Worm (Caenorhabditis elegans) whole organism, late embryonic: ENCODE data around the gene C09F12.3.

Experiments used
- C38D4.7 ChIP-seq: fragments of 200-800 bp; sonication (Bioruptor generic); optimal IDR thresholded peaks from 2 replicates; lab custom pipeline; 2018; ENCODE audit warnings: mild to moderate bottlenecking, missing genetic modification characterization, moderate library complexity, missing compliant biosample characterization
- K02D7.2 ChIP-seq: sonication (generic microtip); optimal IDR thresholded peaks from 2 replicates; lab custom pipeline; 2017; ENCODE audit warnings: mild to moderate bottlenecking, missing genetic modification characterization, missing compliant biosample characterization
- T23F11.4 ChIP-seq: fragments of 200-800 bp; sonication (Bioruptor generic); optimal IDR thresholded peaks from 2 replicates; lab custom pipeline; 2018; ENCODE audit warnings: mild to moderate bottlenecking, missing genetic modification characterization, missing compliant biosample characterization
- Y22D7AL.16 ChIP-seq: sonication (generic microtip); optimal IDR thresholded peaks from 2 replicates; lab custom pipeline; 2016; ENCODE audit warnings: missing genetic modification characterization, missing compliant biosample characterization
- ama-1 ChIP-seq: fragments of 150-350 bp; optimal IDR thresholded peaks from 2 replicates; lab custom pipeline; 2014
- ceh-22 ChIP-seq: sonication (generic microtip); optimal IDR thresholded peaks from 2 replicates; lab custom pipeline; 2017; ENCODE audit warnings: missing biosample characterization, missing genetic modification characterization
- ceh-24 ChIP-seq: sonication (generic microtip); optimal IDR thresholded peaks from 2 replicates; lab custom pipeline; 2016; ENCODE audit warnings: mild to moderate bottlenecking, missing genetic modification characterization, missing compliant biosample characterization
- ceh-30 ChIP-seq: fragments of 150-350 bp; optimal IDR thresholded peaks from 2 replicates; lab custom pipeline; 2014; ENCODE audit warnings: missing biosample characterization, missing genetic modification characterization
- ceh-34 ChIP-seq: sonication (generic microtip); optimal IDR thresholded peaks from 2 replicates; lab custom pipeline; 2016; ENCODE audit warnings: mild to moderate bottlenecking, missing genetic modification characterization, missing compliant biosample characterization
- ceh-48 ChIP-seq: sonication (generic microtip); optimal IDR thresholded peaks from 2 replicates; lab custom pipeline; 2016; ENCODE audit warnings: missing genetic modification characterization, inconsistent platforms, missing compliant biosample characterization
- ceh-6 ChIP-seq: fragments of 200-800 bp; sonication (Bioruptor generic); optimal IDR thresholded peaks from 2 replicates; lab custom pipeline; 2018; ENCODE audit warnings: mild to moderate bottlenecking, missing genetic modification characterization, missing compliant biosample characterization
- ceh-9 ChIP-seq: sonication (generic microtip); optimal IDR thresholded peaks from 2 replicates; lab custom pipeline; 2016; ENCODE audit warnings: mild to moderate bottlenecking, missing genetic modification characterization, inconsistent platforms, missing compliant biosample characterization
- che-1 ChIP-seq: sonication (generic microtip); optimal IDR thresholded peaks from 2 replicates; lab custom pipeline; 2016; ENCODE audit warnings: mild to moderate bottlenecking, missing genetic modification characterization, missing compliant biosample characterization
- fax-1 ChIP-seq: sonication (generic microtip); optimal IDR thresholded peaks from 2 replicates; lab custom pipeline; 2016; ENCODE audit warnings: missing genotype, missing genetic modification characterization, missing compliant biosample characterization
- hlh-13 ChIP-seq: fragments of 200-800 bp; sonication (Bioruptor generic); optimal IDR thresholded peaks from 2 replicates; lab custom pipeline; 2018; ENCODE audit warnings: mild to moderate bottlenecking, missing genetic modification characterization, missing compliant biosample characterization
- hlh-30 ChIP-seq: sonication (generic microtip); optimal IDR thresholded peaks from 2 replicates; lab custom pipeline; 2017; ENCODE audit warnings: antibody characterized with exemption, missing genetic modification characterization, missing compliant biosample characterization; ENCODE audit not compliant: insufficient read depth
- hlh-6 ChIP-seq: sonication (generic microtip); optimal IDR thresholded peaks from 2 replicates; lab custom pipeline; 2016; ENCODE audit warnings: missing genotype, missing genetic modification characterization, missing compliant biosample characterization
- lim-6 ChIP-seq: sonication (generic microtip); optimal IDR thresholded peaks from 2 replicates; lab custom pipeline; 2016; ENCODE audit warnings: missing genetic modification characterization, missing compliant biosample characterization
- nfya-1 ChIP-seq: sonication (generic microtip); optimal IDR thresholded peaks from 2 replicates; lab custom pipeline; 2017; ENCODE audit warnings: missing genetic modification characterization, mild to moderate bottlenecking, missing compliant biosample characterization, antibody characterized with exemption, moderate library complexity
- nhr-11 ChIP-seq: fragments of 150-350 bp; optimal IDR thresholded peaks from 2 replicates; lab custom pipeline; 2014; ENCODE audit warnings: missing biosample characterization, missing genetic modification characterization
- pag-3 ChIP-seq: sonication (generic microtip); optimal IDR thresholded peaks from 2 replicates; lab custom pipeline; 2016; ENCODE audit warnings: missing compliant biosample characterization, missing genetic modification characterization, borderline replicate concordance
- pax-1 ChIP-seq: fragments of 150-350 bp; optimal IDR thresholded peaks from 2 replicates; lab custom pipeline; 2014; ENCODE audit warnings: missing biosample characterization, missing genetic modification characterization
- pqm-1 ChIP-seq: sonication (generic microtip); optimal IDR thresholded peaks from 2 replicates; lab custom pipeline; 2016; ENCODE audit warnings: missing genetic modification characterization, missing compliant biosample characterization
- pros-1 ChIP-seq: fragments of 150-350 bp; optimal IDR thresholded peaks from 2 replicates; lab custom pipeline; 2014; ENCODE audit warnings: missing biosample characterization, missing genetic modification reagents, missing genetic modification characterization
- ref-2 ChIP-seq: sonication (generic microtip); optimal IDR thresholded peaks from 2 replicates; lab custom pipeline; 2016; ENCODE audit warnings: missing genetic modification characterization, missing compliant biosample characterization
- rnt-1 ChIP-seq: sonication (generic microtip); optimal IDR thresholded peaks from 2 replicates; lab custom pipeline; 2016; ENCODE audit warnings: missing genetic modification characterization, missing compliant biosample characterization
- sdc-2 ChIP-seq: sonication (generic microtip); optimal IDR thresholded peaks from 2 replicates; lab custom pipeline; 2016; ENCODE audit warnings: missing genotype, missing genetic modification characterization, missing compliant biosample characterization
- syd-9 ChIP-seq: sonication (generic microtip); optimal IDR thresholded peaks from 2 replicates; lab custom pipeline; 2016; ENCODE audit warnings: mild to moderate bottlenecking, missing genetic modification characterization, moderate library complexity, missing compliant biosample characterization
- tbx-2 ChIP-seq: sonication (generic microtip); optimal IDR thresholded peaks from 2 replicates; lab custom pipeline; 2016; ENCODE audit warnings: missing genetic modification characterization, missing compliant biosample characterization
- tbx-7 ChIP-seq: sonication (generic microtip); optimal IDR thresholded peaks from 2 replicates; lab custom pipeline; 2016; ENCODE audit warnings: missing genotype, missing genetic modification characterization, missing compliant biosample characterization
- ttx-3 ChIP-seq: sonication (generic microtip); optimal IDR thresholded peaks from 2 replicates; lab custom pipeline; 2016; ENCODE audit warnings: missing genetic modification reagents, missing genetic modification characterization, missing compliant biosample characterization
- unc-3 ChIP-seq, 2 experiments: fragments of 200-800 bp in 1 of 2; sonication (Bioruptor generic) in 1 of 2; sonication (generic microtip) in 1 of 2; conservative IDR thresholded peaks in 1 of 2; optimal IDR thresholded peaks in 1 of 2; 2 replicates each; pipeline versions ENCODE4 v1.3.6 to Lab custom; 2016 to 2022; ENCODE audit warnings: missing compliant biosample characterization in 2 of 2, missing genetic modification characterization in 2 of 2, missing genetic modification reagents in 1 of 2
- unc-42 ChIP-seq: sonication (generic microtip); optimal IDR thresholded peaks from 2 replicates; lab custom pipeline; 2016; ENCODE audit warnings: missing genotype, missing genetic modification characterization, missing compliant biosample characterization
- unc-55 ChIP-seq: sonication (generic microtip); optimal IDR thresholded peaks from 2 replicates; lab custom pipeline; 2017; ENCODE audit warnings: missing biosample characterization, missing genetic modification reagents, missing genetic modification characterization
- ztf-16 ChIP-seq: sonication (generic microtip); optimal IDR thresholded peaks from 2 replicates; lab custom pipeline; 2017; ENCODE audit warnings: missing genetic modification characterization, missing compliant biosample characterization

The C09F12.3 gene

ce11 chrX:11078150-11078549, 35.5 kb upstream of the C09F12.3 start, which contains the start of gene W04G3.10:
TSS of gene W04G3.10 (minus strand) at chrX:11078250.
- no peak for TF ChIP-seq nhr-11 (tag; lab: Kevin White, UChicago)
- no peak for TF ChIP-seq lim-6 (tag; lab: Kevin White, UChicago)
- no peak for TF ChIP-seq unc-55 (GFP tag; lab: Kevin White, UChicago)
- TF ChIP-seq pros-1 (tag; lab: Kevin White, UChicago): no peak
- TF ChIP-seq tbx-7 (tag; lab: Kevin White, UChicago): no peak
- TF ChIP-seq ceh-34: no peak
- TF ChIP-seq ztf-16 (tag; lab: Kevin White, UChicago): no peak
- TF ChIP-seq C38D4.7: no peak
- TF ChIP-seq sdc-2 (tag; lab: Kevin White, UChicago): no peak
- TF ChIP-seq pax-1 (tag; lab: Kevin White, UChicago): no peak
- TF ChIP-seq hlh-6 (tag; lab: Kevin White, UChicago): no peak
- TF ChIP-seq unc-42 (tag; lab: Kevin White, UChicago): no peak
- no peak for TF ChIP-seq ceh-24 (tag; lab: Kevin White, UChicago)
- TF ChIP-seq ceh-9 (tag; lab: Kevin White, UChicago): no peak
- TF ChIP-seq hlh-30 (tag; lab: Kevin White, UChicago): no peak
- TF ChIP-seq ceh-30 (tag; lab: Kevin White, UChicago): no peak
- TF ChIP-seq Y22D7AL.16 (tag; lab: Kevin White, UChicago): no peak
- TF ChIP-seq hlh-13 (GFP tag; lab: Kevin White, UChicago): no peak
- no peak for TF ChIP-seq unc-3 (GFP tag; conservative IDR thresholded peaks at IDR 0.05; lab: Robert Waterston, UW)
- no peak for TF ChIP-seq unc-3 (tag; optimal IDR thresholded peaks at IDR 0.05; lab: Kevin White, UChicago)

- TF ChIP-seq syd-9 (tag; lab: Kevin White, UChicago) (no peak), C38D4.7 (no peak), ref-2 (tag; lab: Kevin White, UChicago) (no peak), pax-1 (tag; lab: Kevin White, UChicago) (no peak), che-1 (tag; lab: Kevin White, UChicago) (no peak)
- TF ChIP-seq, all 69 proteins: peak for 0
Observed at ce11 chrX:11076491-11076890, 33.8 kb upstream of the C09F12.3 start, which contains the start of gene W04G3.12. TSS of gene W04G3.12 (minus strand) at chrX:11076801.

- TF ChIP-seq pag-3 (tag; lab: Kevin White, UChicago) (no peak), ttx-3 (tag; lab: Kevin White, UChicago) (no peak), pax-1 (tag; lab: Kevin White, UChicago) (no peak), nfya-1 (tag; lab: Kevin White, UChicago) (no peak), fax-1 (tag; lab: Kevin White, UChicago) (no peak), ceh-22 (tag; lab: Kevin White, UChicago) (no peak), ceh-30 (tag; lab: Kevin White, UChicago) (no peak), unc-55 (GFP tag; lab: Kevin White, UChicago) (no peak), ztf-16 (tag; lab: Kevin White, UChicago) (no peak), ceh-6 (GFP tag; lab: Kevin White, UChicago) (no peak), ceh-34 (no peak), nhr-11 (tag; lab: Kevin White, UChicago) (no peak), che-1 (tag; lab: Kevin White, UChicago) (no peak), pqm-1 (tag; lab: Kevin White, UChicago) (no peak), lim-6 (tag; lab: Kevin White, UChicago) (no peak), tbx-2 (tag; lab: Kevin White, UChicago) (no peak), ceh-48 (tag; lab: Kevin White, UChicago) (no peak), K02D7.2 (tag; lab: Kevin White, UChicago) (no peak)
Observed at ce11 chrX:11073358-11073757, 30.7 kb upstream of the C09F12.3 start, which contains the start of gene W04G3.5. TSS of gene W04G3.5 (plus strand) at chrX:11073658.

ce11 chrX:11072701-11073100, 30.0 kb upstream of the C09F12.3 start:
- TF ChIP-seq pqm-1 (tag; lab: Kevin White, UChicago): no peak
- no peak for TF ChIP-seq rnt-1 (tag; lab: Kevin White, UChicago)
- TF ChIP-seq T23F11.4 (GFP tag; lab: Kevin White, UChicago): no peak
- no peak for TF ChIP-seq ama-1 (lab: Kevin White, UChicago)
- TF ChIP-seq, all 69 proteins: peak for 0
